Fruit fly (Drosophila melanogaster): ENCODE results near the gene AnxB11.

The AnxB11 gene

dm6 chrX:16446769-16447168 is 24.7 kb upstream of the AnxB11 start, which contains the start of gene eIF2alpha (continued):
- peak; percentile 9 for TF ChIP-seq CG2712 (tag; optimal IDR thresholded peaks at IDR 0.05)
- TF ChIP-seq onecut (GFP tag; IDR thresholded peaks at IDR 0.05), result 0 out of 2 replicates have a peak, but pooled peaks have one; percentile 17
- TF ChIP-seq vnd (GFP tag; IDR thresholded peaks at IDR 0.05; ENCODE audit: partially characterized antibody), result peak; percentile 72; the same call in 2 of the 3 replicates
- TF ChIP-seq hth (optimal IDR thresholded peaks at IDR 0.05), result no peak
- peak; percentile 79 for TF ChIP-seq CG42726 (GFP tag; IDR thresholded peaks at IDR 0.05; ENCODE audit: partially characterized antibody)
- TF ChIP-seq CG17186 (GFP tag; optimal IDR thresholded peaks at IDR 0.05), result peak; percentile 57
- TF ChIP-seq gsb (GFP tag; IDR thresholded peaks at IDR 0.05), result no peak
- TF ChIP-seq bbx (GFP tag; IDR thresholded peaks at IDR 0.05; ENCODE audit: partially characterized antibody), result peak; percentile 86
- no peak for TF ChIP-seq danr (GFP tag; IDR thresholded peaks at IDR 0.05)
- TF ChIP-seq CG7963 (GFP tag; IDR thresholded peaks at IDR 0.05; ENCODE audit: partially characterized antibody), result peak; percentile 72
- TF ChIP-seq CG9437 (GFP tag; optimal IDR thresholded peaks at IDR 0.05), result peak; percentile 25
- TF ChIP-seq Opbp (GFP tag; IDR thresholded peaks at IDR 0.05; ENCODE audit: partially characterized antibody), result peak; percentile 81
- TF ChIP-seq CG14710 (tag; optimal IDR thresholded peaks at IDR 0.05), result peak; percentile 98
- TF ChIP-seq CG14860 (GFP tag; IDR thresholded peaks at IDR 0.05; ENCODE audit: partially characterized antibody), result peak; percentile 52; the same call in 1 of the 3 replicates
- TF ChIP-seq ewg (GFP tag; optimal IDR thresholded peaks at IDR 0.05), result peak; percentile 42
- TF ChIP-seq CG2120 (GFP tag; optimal IDR thresholded peaks at IDR 0.05), result peak; percentile 8
- no peak for TF ChIP-seq CG43689 (GFP tag; IDR thresholded peaks at IDR 0.05)
- TF ChIP-seq Ets97D (GFP tag; optimal IDR thresholded peaks at IDR 0.05), result peak; percentile 60
- TF ChIP-seq CG4424 (GFP tag; optimal IDR thresholded peaks at IDR 0.05), result no peak
- TF ChIP-seq MBD-R2 (GFP tag; IDR thresholded peaks at IDR 0.05), result peak; percentile 68
- TF ChIP-seq knrl (GFP tag; IDR thresholded peaks at IDR 0.05; ENCODE audit: partially characterized antibody), result peak; percentile 73
- peak; percentile 53 for TF ChIP-seq CG3995 (GFP tag; optimal IDR thresholded peaks at IDR 0.05)
- TF ChIP-seq CG13624 (GFP tag; optimal IDR thresholded peaks at IDR 0.05), result peak; percentile 10
- TF ChIP-seq pb (GFP tag; optimal IDR thresholded peaks at IDR 0.05), result no peak
- peak; percentile 59; the same call in 1 of the 2 replicates for TF ChIP-seq ato (GFP tag; IDR thresholded peaks at IDR 0.05; ENCODE audit: partially characterized antibody)
- peak; percentile 87 for TF ChIP-seq amos (GFP tag; IDR thresholded peaks at IDR 0.05; ENCODE audit: partially characterized antibody)
- no peak for TF ChIP-seq Camta (GFP tag; optimal IDR thresholded peaks at IDR 0.05)
- peak; percentile 22 for TF ChIP-seq cg (GFP tag; optimal IDR thresholded peaks at IDR 0.05)
- TF ChIP-seq Elba2 (GFP tag; optimal IDR thresholded peaks at IDR 0.05), result peak; percentile 58
- TF ChIP-seq Bgb (GFP tag; IDR thresholded peaks at IDR 0.05; ENCODE audit: partially characterized antibody), result peak; percentile 89
- no peak for TF ChIP-seq CG33557 (GFP tag; optimal IDR thresholded peaks at IDR 0.05)
- peak; percentile 11 for TF ChIP-seq CG10267 (tag; optimal IDR thresholded peaks at IDR 0.05)
- no peak for TF ChIP-seq gsb-n (tag; optimal IDR thresholded peaks at IDR 0.05)
- peak; percentile 95 for TF ChIP-seq Dref (GFP tag; IDR thresholded peaks at IDR 0.05)
- peak; percentile 48 for TF ChIP-seq CG12659 (GFP tag; optimal IDR thresholded peaks at IDR 0.05)

dm6 chrX:16442361-16442760 is 20.3 kb upstream of the AnxB11 start:
- TF ChIP-seq Med (GFP tag), result peak; percentile 29
- TF ChIP-seq CG12219 (GFP tag; optimal IDR thresholded peaks at IDR 0.05), result no peak

- peak; percentile 31 for TF ChIP-seq Fer1 (GFP tag; optimal IDR thresholded peaks at IDR 0.05)
- TF ChIP-seq CG12104 (GFP tag; optimal IDR thresholded peaks at IDR 0.05), result peak; percentile 1
- TF ChIP-seq Fer3 (tag; optimal IDR thresholded peaks at IDR 0.05), result no peak
- peak; percentile 64 for TF ChIP-seq CG30020 (tag; optimal IDR thresholded peaks at IDR 0.05)
- TF ChIP-seq Camta (GFP tag; optimal IDR thresholded peaks at IDR 0.05), result peak; percentile 26
- TF ChIP-seq stc (GFP tag; IDR thresholded peaks at IDR 0.05), result no peak
- no peak for TF ChIP-seq tgo (GFP tag; IDR thresholded peaks at IDR 0.05)
- TF ChIP-seq amos (GFP tag; IDR thresholded peaks at IDR 0.05; ENCODE audit: partially characterized antibody), result peak; percentile 92
- peak; percentile 99 for TF ChIP-seq Dll (GFP tag; IDR thresholded peaks at IDR 0.05; ENCODE audit: partially characterized antibody)
- TF ChIP-seq CoRest (tag; optimal IDR thresholded peaks at IDR 0.05), result no peak
- TF ChIP-seq Stat92E (GFP tag; optimal IDR thresholded peaks at IDR 0.05), result peak in 1 of 3 experiments; percentile 64
- peak; percentile 93 for TF ChIP-seq Bgb (GFP tag; IDR thresholded peaks at IDR 0.05; ENCODE audit: partially characterized antibody)
- peak; percentile 99 for TF ChIP-seq CG2116 (GFP tag; optimal IDR thresholded peaks at IDR 0.05)
- peak; percentile 30 for TF ChIP-seq ewg (GFP tag; optimal IDR thresholded peaks at IDR 0.05)
- TF ChIP-seq CG17829 (tag; optimal IDR thresholded peaks at IDR 0.05), result peak; percentile 37
Observed at dm6 chrX:16441245-16441644, 19.2 kb upstream of the AnxB11 start, which contains the start of the genes Cdc50 and rngo. Gene Cdc50 (minus strand): TSS chrX:16441296. Gene rngo (plus strand): TSS chrX:16441433.

All from whole organism, embryonic.